Worm (Caenorhabditis elegans) whole organism, young adult: Measurements from ENCODE around the gene F59E12.6.

Experiments
- B0261.1 ChIP-seq: sonication (generic microtip); optimal IDR thresholded peaks from 2 replicates; lab custom pipeline; 2016; ENCODE audit warnings: mild to moderate bottlenecking, missing genetic modification characterization, moderate library complexity, missing compliant biosample characterization
- bed-1 ChIP-seq: fragments of 200-800 bp; sonication (Bioruptor generic); IDR thresholded peaks from 2 replicates; pipeline ENCODE4 v1.3.6; 2022; ENCODE audit warnings: missing genetic modification reagents, missing genetic modification characterization, missing compliant biosample characterization
- ceh-58 ChIP-seq: fragments of 200-800 bp; sonication (Bioruptor generic); IDR thresholded peaks from 2 replicates; pipeline ENCODE4 v1.3.6; 2022; ENCODE audit warnings: missing genetic modification characterization, missing compliant biosample characterization
- ets-4 ChIP-seq: fragments of 200-800 bp; sonication (Bioruptor generic); optimal IDR thresholded peaks from 2 replicates; lab custom pipeline; 2018; ENCODE audit warnings: mild to moderate bottlenecking, missing genetic modification characterization, missing compliant biosample characterization
- him-1 ChIP-seq: sonication (generic microtip); optimal IDR thresholded peaks from 2 replicates; lab custom pipeline; 2016; ENCODE audit warnings: missing genotype, missing genetic modification reagents, missing genetic modification characterization, missing compliant biosample characterization
- hsf-1 ChIP-seq: fragments of 200-800 bp; sonication (Bioruptor generic); IDR thresholded peaks from 2 replicates; pipeline ENCODE4 v1.3.6; 2022; ENCODE audit warnings: missing genetic modification reagents, missing genetic modification characterization, missing compliant biosample characterization
- let-607 ChIP-seq, 2 experiments: fragments of 200-800 bp in 1 of 2; sonication (Bioruptor generic) in 1 of 2; sonication (generic microtip) in 1 of 2; optimal IDR thresholded peaks; 2 replicates each; lab custom pipeline; 2016 to 2018; ENCODE audit warnings: mild to moderate bottlenecking in 2 of 2, missing compliant biosample characterization in 2 of 2, missing genetic modification characterization in 2 of 2, moderate library complexity in 2 of 2, missing genotype in 1 of 2
- nfya-1 ChIP-seq: sonication (generic microtip); optimal IDR thresholded peaks from 2 replicates; lab custom pipeline; 2017; ENCODE audit warnings: antibody characterized with exemption, missing compliant biosample characterization, missing genetic modification characterization, borderline replicate concordance; ENCODE audit not compliant: insufficient read depth
- sptf-2 ChIP-seq: fragments of 200-800 bp; sonication (Bioruptor generic); optimal IDR thresholded peaks from 2 replicates; lab custom pipeline; 2018; ENCODE audit warnings: mild to moderate bottlenecking, missing genetic modification characterization, missing compliant biosample characterization

- no peak for TF ChIP-seq let-607 (tag; optimal IDR thresholded peaks at IDR 0.05; lab: Kevin White, UChicago)
- TF ChIP-seq him-1 (tag; lab: Kevin White, UChicago) = no peak
- no peak for TF ChIP-seq ceh-58 (GFP tag; lab: Robert Waterston, UW)
- TF ChIP-seq bed-1 (GFP tag; lab: Robert Waterston, UW) = no peak
- no peak for TF ChIP-seq hsf-1 (GFP tag; lab: Robert Waterston, UW)
- no peak for TF ChIP-seq ets-4 (GFP tag; lab: Kevin White, UChicago)
- no peak for TF ChIP-seq B0261.1
- no peak for TF ChIP-seq nfya-1 (tag; lab: Kevin White, UChicago)
- TF ChIP-seq sptf-2 (GFP tag; lab: Kevin White, UChicago) = no peak
These were observed 34.3 kb upstream of the F59E12.6 start, which contains the start of gene C25H3.15 for ce11 chrII:5665029-5665428.
